Worm (Caenorhabditis elegans): ENCODE results near the gene F59A2.5.

Gene F59A2.5

DNA sequence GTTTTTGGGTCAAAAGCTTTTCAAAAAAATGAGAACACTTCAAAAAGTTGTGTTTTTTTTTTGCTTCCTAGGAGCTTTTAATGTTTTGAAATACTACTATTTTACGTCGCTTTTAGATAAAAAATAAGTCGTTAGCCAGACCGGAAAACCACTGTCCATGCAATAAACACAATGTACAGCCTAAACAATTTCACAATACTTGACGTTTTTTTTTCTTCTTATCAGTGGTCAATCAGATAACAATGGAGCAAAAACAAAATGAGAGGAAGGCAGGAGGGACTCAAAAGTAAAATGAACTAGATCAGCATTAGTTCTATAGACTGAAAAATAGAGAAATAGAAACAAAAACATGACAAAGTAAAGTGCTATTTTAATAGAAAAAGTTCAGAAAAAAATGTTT, 33.9 kb upstream of the F59A2.5 start:
- TF ChIP-seq lin-13 (tag; optimal IDR thresholded peaks at IDR 0.05): no peak

DNA sequence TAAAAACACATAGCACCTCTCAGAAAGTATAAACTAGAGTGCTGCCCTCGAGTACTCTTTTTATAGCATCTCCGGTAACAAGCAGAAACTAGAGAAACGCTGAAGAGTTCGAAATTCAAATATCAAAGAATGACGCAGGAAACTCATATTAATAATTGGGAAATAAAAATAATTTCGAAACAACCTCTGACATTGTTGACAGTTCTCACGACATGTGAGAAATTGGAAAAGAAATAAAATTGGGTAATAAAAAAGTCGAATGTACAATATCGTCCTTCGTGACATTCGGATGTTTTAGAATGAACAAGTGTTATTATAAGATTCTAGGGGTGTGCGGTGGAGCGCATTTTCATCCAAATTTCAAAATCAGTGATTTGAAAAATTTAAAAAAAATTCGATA, 32.4 kb upstream of the F59A2.5 start:
- no peak for TF ChIP-seq sptf-1 (tag; optimal IDR thresholded peaks at IDR 0.05)

DNA sequence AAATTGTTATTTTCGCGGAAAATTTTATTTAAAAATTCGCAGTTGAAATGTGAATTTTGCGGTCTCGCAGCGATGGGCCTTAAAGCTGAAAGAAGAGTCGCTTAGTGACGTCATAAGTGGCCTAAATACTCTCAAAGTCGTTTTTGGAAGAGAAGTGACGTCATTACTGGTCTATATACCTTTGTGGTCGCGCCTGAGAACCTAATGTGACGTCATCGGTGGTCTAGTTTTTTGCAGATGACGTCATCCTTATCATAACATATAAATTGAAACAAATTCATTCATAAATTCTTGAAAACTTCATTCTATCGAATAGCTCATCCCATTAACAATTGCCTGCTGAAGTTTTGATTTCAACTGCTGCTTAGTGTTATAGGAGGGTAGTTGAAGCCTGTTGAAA, 27.5 kb upstream of the F59A2.5 start:
- no peak for TF ChIP-seq flh-1 (GFP tag; optimal IDR thresholded peaks at IDR 0.05)
- peak; percentile 100 for TF ChIP-seq zip-8 (tag; optimal IDR thresholded peaks at IDR 0.05)
- TF ChIP-seq lsy-2 (tag; optimal IDR thresholded peaks at IDR 0.05): no peak
- no peak for TF ChIP-seq tbx-8 (GFP tag; optimal IDR thresholded peaks at IDR 0.05)
- TF ChIP-seq mep-1 (tag; optimal IDR thresholded peaks at IDR 0.05): no peak
- TF ChIP-seq ztf-11 (tag; optimal IDR thresholded peaks at IDR 0.05): no peak
- no peak for TF ChIP-seq unc-62 (GFP tag; optimal IDR thresholded peaks at IDR 0.05)
- TF ChIP-seq nhr-76 (tag; optimal IDR thresholded peaks at IDR 0.05): no peak

DNA sequence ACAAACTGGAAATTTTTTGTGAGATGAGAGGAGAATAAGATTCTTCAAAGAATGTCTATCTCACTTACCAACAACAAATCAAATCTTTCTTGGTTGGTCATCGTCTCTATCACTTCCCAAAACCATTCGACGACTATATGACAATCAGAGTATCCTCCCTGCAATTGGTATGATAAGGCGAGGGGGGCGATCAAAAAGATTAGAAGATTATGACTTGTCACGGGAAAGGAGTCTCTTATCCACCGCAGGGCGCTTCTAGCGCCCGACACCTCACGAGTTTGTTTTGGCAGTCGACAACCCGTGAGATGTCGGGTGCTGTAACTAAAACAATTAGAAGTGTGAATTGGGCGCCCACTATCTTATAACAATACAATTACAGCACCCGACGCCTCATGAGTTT, 27.0 kb upstream of the F59A2.5 start:
- no peak for TF ChIP-seq ceh-43 (GFP tag; optimal IDR thresholded peaks at IDR 0.05)
- TF ChIP-seq cnd-1 (tag; optimal IDR thresholded peaks at IDR 0.05): no peak
- no peak for TF ChIP-seq lin-32 (GFP tag; optimal IDR thresholded peaks at IDR 0.05)
- TF ChIP-seq nhr-28 (tag; optimal IDR thresholded peaks at IDR 0.05): no peak
- TF ChIP-seq tbx-8 (GFP tag; optimal IDR thresholded peaks at IDR 0.05): no peak
- TF ChIP-seq ham-2 (GFP tag; optimal IDR thresholded peaks at IDR 0.05): no peak
- no peak for TF ChIP-seq ztf-11 (tag; optimal IDR thresholded peaks at IDR 0.05)
- no peak for TF ChIP-seq nhr-237 (tag; optimal IDR thresholded peaks at IDR 0.05)
- no peak for TF ChIP-seq nhr-2 (tag; optimal IDR thresholded peaks at IDR 0.05)
- TF ChIP-seq elt-1 (tag; optimal IDR thresholded peaks at IDR 0.05; ENCODE audit: borderline replicate concordance, insufficient read depth): no peak
- no peak for TF ChIP-seq sem-2 (GFP tag; optimal IDR thresholded peaks at IDR 0.05)

DNA sequence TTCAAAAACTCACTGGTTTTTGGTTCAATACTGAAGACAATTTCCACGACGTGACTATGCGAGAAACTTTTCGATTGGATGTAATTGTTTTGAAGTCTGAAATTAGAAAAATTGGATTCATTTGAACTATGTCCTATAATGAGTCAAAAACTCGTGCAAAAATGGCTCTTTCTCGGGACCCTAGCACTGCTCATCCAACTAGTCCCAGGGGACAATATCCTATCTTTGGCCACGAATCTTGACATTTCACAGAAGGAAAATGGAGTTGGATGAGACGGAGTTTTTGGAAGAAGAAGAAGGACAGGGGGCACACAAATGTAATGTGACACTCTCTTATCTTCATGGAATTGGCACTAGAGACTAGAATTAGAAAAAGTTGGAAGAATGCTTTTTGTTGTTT, 22.8 kb upstream of the F59A2.5 start:
- TF ChIP-seq bed-3 (GFP tag; optimal IDR thresholded peaks at IDR 0.05) (no peak), nhr-237 (tag; optimal IDR thresholded peaks at IDR 0.05) (no peak), zip-8 (tag; optimal IDR thresholded peaks at IDR 0.05) (no peak), drap-1 (GFP tag; optimal IDR thresholded peaks at IDR 0.05) (no peak), snpc-4 (tag; optimal IDR thresholded peaks at IDR 0.05) (no peak), unc-39 (tag; optimal IDR thresholded peaks at IDR 0.05) (no peak), blmp-1 (tag; optimal IDR thresholded peaks at IDR 0.05) (no peak), M03D4.4 (tag; optimal IDR thresholded peaks at IDR 0.05) (no peak), elt-1 (tag; optimal IDR thresholded peaks at IDR 0.05; ENCODE audit: borderline replicate concordance, insufficient read depth) (no peak), nhr-2 (tag; optimal IDR thresholded peaks at IDR 0.05) (no peak), lin-13 (tag; optimal IDR thresholded peaks at IDR 0.05) (no peak), ceh-83 (GFP tag; optimal IDR thresholded peaks at IDR 0.05) (no peak)

DNA sequence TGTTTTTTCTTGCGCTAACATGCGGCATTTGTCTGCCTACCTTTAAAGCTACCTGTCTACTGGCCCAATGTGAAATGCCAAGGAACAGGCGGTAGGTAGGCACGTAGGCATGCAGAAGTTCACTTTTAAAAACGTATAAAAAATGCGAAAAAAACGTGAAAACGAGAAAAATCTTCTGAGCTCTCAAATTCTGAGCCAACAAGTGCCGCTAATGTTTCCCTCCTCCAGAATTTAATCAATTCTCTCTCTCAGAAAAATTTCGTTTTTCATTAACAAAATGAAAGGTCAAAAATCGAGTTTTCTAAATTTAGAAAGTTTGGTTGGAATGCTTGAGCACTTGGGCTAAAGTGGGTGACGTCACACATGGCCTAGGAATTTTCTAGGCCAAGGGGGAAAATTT, 22.2 kb upstream of the F59A2.5 start:
- no peak for TF ChIP-seq flh-1 (GFP tag; optimal IDR thresholded peaks at IDR 0.05)
- no peak for TF ChIP-seq nhr-12 (tag; optimal IDR thresholded peaks at IDR 0.05)
- TF ChIP-seq sem-2 (GFP tag; optimal IDR thresholded peaks at IDR 0.05): no peak
- TF ChIP-seq blmp-1 (tag; optimal IDR thresholded peaks at IDR 0.05): no peak

DNA sequence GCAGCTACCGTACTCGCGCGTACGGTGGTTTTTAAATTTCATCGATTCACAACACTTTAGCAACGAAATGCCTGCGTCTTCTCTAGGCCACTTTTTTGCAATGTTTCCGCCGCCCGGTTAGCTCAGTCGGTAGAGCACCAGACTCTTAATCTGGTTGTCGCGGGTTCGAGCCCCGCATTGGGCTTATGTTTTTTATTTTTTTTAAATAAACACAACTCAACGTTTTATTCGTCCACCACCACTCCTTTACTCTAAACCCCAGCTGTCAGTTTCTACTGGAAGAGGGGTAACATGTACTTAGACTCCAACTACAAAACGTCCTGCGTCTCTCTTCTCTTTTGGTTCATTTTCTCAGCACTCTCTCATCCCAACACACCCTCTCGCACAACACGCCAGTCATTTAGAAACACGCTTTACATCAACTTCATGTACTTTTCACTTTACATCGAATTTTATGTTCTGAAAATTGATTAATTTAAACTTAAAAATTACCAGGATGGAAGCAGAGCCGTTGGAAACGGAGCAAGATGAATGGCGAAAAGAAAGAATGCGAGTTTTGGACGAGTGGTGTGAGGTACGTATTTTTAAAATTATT, 15.1 kb upstream of the F59A2.5 start, which contains the start of the genes elmd-1 and hecw-1:
elmd-1 (plus strand) TSS at position 494 of the 595 bp plus-strand sequence.
hecw-1 (minus strand) TSS at position 545 of the 595 bp plus-strand sequence.
- TF ChIP-seq unc-120 (tag; optimal IDR thresholded peaks at IDR 0.05; ENCODE audit: poor library complexity, severe bottlenecking) (peak; percentile 49), unc-62 (GFP tag; optimal IDR thresholded peaks at IDR 0.05) (peak; percentile 48), drap-1 (GFP tag; optimal IDR thresholded peaks at IDR 0.05) (peak; percentile 57), ceh-83 (GFP tag; optimal IDR thresholded peaks at IDR 0.05) (no peak), sptf-1 (tag; optimal IDR thresholded peaks at IDR 0.05) (peak; percentile 13), sem-2 (GFP tag; optimal IDR thresholded peaks at IDR 0.05) (peak; percentile 39), nhr-28 (tag; optimal IDR thresholded peaks at IDR 0.05) (no peak), cnd-1 (tag; optimal IDR thresholded peaks at IDR 0.05) (peak; percentile 43), mls-2 (tag; optimal IDR thresholded peaks at IDR 0.05) (peak; percentile 34)
